Fruit fly (Drosophila melanogaster): Measurements from ENCODE around the gene AsnS.

DNA sequence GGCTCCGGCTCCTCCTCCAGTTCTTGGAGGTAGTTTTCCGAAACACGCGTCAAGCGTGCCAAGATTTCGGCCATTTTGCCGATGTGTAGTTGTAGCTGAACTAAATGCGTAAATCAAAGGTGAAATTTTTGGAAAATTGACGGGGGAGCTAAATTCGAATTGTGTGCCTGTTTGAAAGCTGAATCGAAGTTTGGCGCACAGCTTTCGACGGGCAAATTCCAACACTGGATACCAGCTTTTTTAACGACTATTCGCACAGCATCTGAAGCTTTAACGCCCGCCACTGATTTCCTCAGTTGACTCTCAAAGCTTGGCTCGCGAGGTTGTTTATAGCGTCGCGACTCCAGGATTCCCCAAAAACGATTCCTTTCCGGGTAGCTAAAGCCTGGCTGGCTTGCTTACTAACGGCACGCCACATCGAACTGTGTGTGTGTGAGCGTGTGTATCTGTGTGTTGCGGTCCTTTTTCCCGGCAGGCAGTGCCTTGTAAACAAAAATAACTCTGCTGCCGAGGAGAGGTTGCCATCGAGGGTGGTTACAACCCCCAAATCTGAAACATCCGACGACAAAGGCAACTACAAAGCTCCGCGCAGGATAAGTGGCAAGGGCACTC is 37.1 kb downstream of the AsnS start, which contains the start of the genes CG10510 and CG10508:
- TF ChIP-seq psq (optimal IDR thresholded peaks at IDR 0.05) (no peak), usp (GFP tag; optimal IDR thresholded peaks at IDR 0.05) (no peak), Dll (optimal IDR thresholded peaks at IDR 0.05) (no peak), CG8478 (optimal IDR thresholded peaks at IDR 0.05) (no peak)

Measured in whole organism.